Fruit fly (Drosophila melanogaster): Measurements from ENCODE around the gene CG13829.

DNA sequence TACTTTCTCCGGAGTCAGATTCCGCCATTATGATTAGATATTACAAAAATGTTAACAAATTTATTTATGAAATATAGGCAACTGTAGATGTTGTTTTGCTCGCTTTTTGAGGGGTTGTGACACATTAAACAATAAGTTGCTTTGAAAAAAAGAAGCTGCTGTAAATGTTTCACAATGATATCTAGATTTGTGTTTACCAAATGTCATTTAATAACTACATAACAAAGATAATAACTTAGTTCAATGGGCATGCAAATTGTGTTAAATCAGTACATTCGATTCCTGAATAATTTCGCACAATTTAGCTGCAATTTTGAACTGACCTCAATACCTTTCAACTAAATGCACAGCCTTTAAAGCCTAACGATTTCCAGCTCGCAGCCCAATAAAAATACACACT lies 42.8 kb upstream of the CG13829 start, which contains the start of gene fzo:
- TF ChIP-seq CTCF (optimal IDR thresholded peaks at IDR 0.05) (no peak), CG8478 (optimal IDR thresholded peaks at IDR 0.05) (no peak)
